Worm (Caenorhabditis elegans): Measurements from ENCODE around the gene dhhc-9.

- TF ChIP-seq F49E8.2 (tag; optimal IDR thresholded peaks at IDR 0.05; ENCODE audit: insufficient read depth), result no peak
- TF ChIP-seq nfyb-1 (GFP tag; IDR thresholded peaks at IDR 0.05), result no peak
- TF ChIP-seq snpc-4 (GFP tag; optimal IDR thresholded peaks at IDR 0.05), result no peak
- no peak for TF ChIP-seq snpc-4 (tag; optimal IDR thresholded peaks at IDR 0.05)
- TF ChIP-seq tlf-1 (GFP tag; optimal IDR thresholded peaks at IDR 0.05), result no peak
- no peak for TF ChIP-seq F22D6.2 (tag; optimal IDR thresholded peaks at IDR 0.05)
- no peak for TF ChIP-seq D2030.7 (GFP tag; IDR thresholded peaks at IDR 0.05)
- no peak for TF ChIP-seq let-607 (tag; optimal IDR thresholded peaks at IDR 0.05)
These were observed 39.3 kb upstream of the dhhc-9 start for ce11 chrX:2441163-2441562.

Data from whole organism, young adult.